Worm (Caenorhabditis elegans) whole organism, L4 larva: ENCODE data around the gene mlck-1.

ENCODE experiments used
- ZK546.5 ChIP-seq, 2 experiments: sonication (generic microtip); optimal IDR thresholded peaks; 2 replicates each; lab custom pipeline; 2017; ENCODE audit warnings: missing biosample characterization in 2 of 2, missing genetic modification characterization in 2 of 2
- ceh-32 ChIP-seq: sonication (generic microtip); optimal IDR thresholded peaks from 2 replicates; lab custom pipeline; 2016; ENCODE audit warnings: mild to moderate bottlenecking, missing genetic modification characterization, missing compliant biosample characterization; ENCODE audit not compliant: poor library complexity
- ceh-82 ChIP-seq: sonication (generic microtip); optimal IDR thresholded peaks from 2 replicates; lab custom pipeline; 2017; ENCODE audit warnings: missing biosample characterization, missing genetic modification characterization
- ctbp-1 ChIP-seq: fragments of 200-800 bp; sonication (Bioruptor generic); IDR thresholded peaks from 2 replicates; pipeline ENCODE4 v1.3.6; 2022; ENCODE audit warnings: missing genetic modification reagents, missing genetic modification characterization, missing compliant biosample characterization
- fkh-10 ChIP-seq: fragments of 150-350 bp; optimal IDR thresholded peaks from 2 replicates; lab custom pipeline; 2014; ENCODE audit warnings: missing biosample characterization, missing genetic modification reagents, missing genetic modification characterization
- hlh-30 ChIP-seq: sonication (generic microtip); optimal IDR thresholded peaks from 2 replicates; lab custom pipeline; 2017; ENCODE audit warnings: antibody characterized with exemption, mild to moderate bottlenecking, missing genetic modification characterization, missing compliant biosample characterization; ENCODE audit not compliant: insufficient read depth
- nhr-237 ChIP-seq: sonication (generic microtip); optimal IDR thresholded peaks from 2 replicates; lab custom pipeline; 2017; ENCODE audit warnings: missing biosample characterization, missing genetic modification characterization
- pha-4 ChIP-seq, 2 experiments: fragments of 150-350 bp in 1 of 2; fragments of 200-800 bp in 1 of 2; sonication (Bioruptor generic) in 1 of 2; IDR thresholded peaks in 1 of 2; optimal IDR thresholded peaks in 1 of 2; 2 replicates each; pipeline versions ENCODE4 v1.3.6 to Lab custom; 2014 to 2022; ENCODE audit warnings: missing genetic modification characterization in 2 of 2, missing genetic modification reagents in 2 of 2, missing biosample characterization in 1 of 2, missing compliant biosample characterization in 1 of 2
- saeg-2 ChIP-seq: fragments of 200-800 bp; sonication (Bioruptor generic); IDR thresholded peaks from 2 replicates; pipeline ENCODE4 v1.3.6; 2022; ENCODE audit warnings: missing genetic modification reagents, missing genetic modification characterization, missing compliant biosample characterization
- sdz-12 ChIP-seq: fragments of 200-800 bp; sonication (Bioruptor generic); optimal IDR thresholded peaks from 2 replicates; lab custom pipeline; 2018; ENCODE audit warnings: mild to moderate bottlenecking, missing genetic modification characterization, missing compliant biosample characterization
- zip-11 ChIP-seq: fragments of 200-800 bp; sonication (Bioruptor generic); IDR thresholded peaks from 2 replicates; pipeline ENCODE4 v1.3.6; 2022; ENCODE audit warnings: missing genetic modification characterization, missing compliant biosample characterization

DNA sequence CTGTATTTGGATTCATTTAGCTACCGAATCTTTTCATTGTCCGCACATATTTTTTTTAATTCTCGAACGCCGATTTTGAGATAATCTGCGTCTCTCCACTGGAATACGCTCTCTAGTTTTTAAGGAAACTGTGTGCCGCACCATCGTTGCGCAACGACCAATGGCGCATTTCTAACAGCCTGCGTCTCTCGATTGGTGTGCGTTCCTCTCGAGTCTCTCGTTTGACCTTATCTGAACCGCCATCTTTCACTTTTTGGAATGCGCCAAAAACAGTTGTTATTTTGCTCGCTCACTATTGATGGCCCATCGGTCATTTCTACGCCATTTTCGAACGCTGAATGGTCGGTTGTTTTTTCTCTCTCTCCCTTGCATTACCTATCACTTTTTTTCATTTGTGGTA is 13.7 kb upstream of the mlck-1 start:
- TF ChIP-seq ZK546.5 (tag; optimal IDR thresholded peaks at IDR 0.05; lab: Kevin White, UChicago) (no peak), fkh-10 (no peak), pha-4 (GFP tag; IDR thresholded peaks at IDR 0.05; lab: Robert Waterston, UW) (no peak), pha-4 (tag; optimal IDR thresholded peaks at IDR 0.05; lab: Kevin White, UChicago) (no peak), ctbp-1 (GFP tag; lab: Robert Waterston, UW) (no peak), ceh-82 (no peak), zip-11 (GFP tag; lab: Robert Waterston, UW) (no peak), nhr-237 (tag; lab: Kevin White, UChicago) (no peak), sdz-12 (GFP tag; lab: Kevin White, UChicago) (no peak), saeg-2 (GFP tag; lab: Robert Waterston, UW) (no peak), hlh-30 (tag; lab: Kevin White, UChicago) (no peak), ceh-32 (tag; lab: Kevin White, UChicago) (no peak)
